Fruit fly (Drosophila melanogaster) whole organism, wandering third instar larva: Measurements from ENCODE around the gene CG9541.
A peak's percentile ranks its signal among the peaks of the same experiment; 100 is the strongest.

Experiments
- Abd-B ChIP-seq: fragments of >200 bp; optimal IDR thresholded peaks from 2 replicates; lab custom pipeline; 2017; ENCODE audit warnings: missing biosample characterization, missing genetic modification characterization
- CG32264 ChIP-seq: fragments of 200-800 bp; sonication (Bioruptor generic); optimal IDR thresholded peaks from 2 replicates; lab custom pipeline; 2016; ENCODE audit warnings: missing biosample characterization, missing genetic modification characterization
- CG9705 ChIP-seq: fragments of 200-800 bp; sonication (Bioruptor generic); optimal IDR thresholded peaks from 2 replicates; lab custom pipeline; 2018; ENCODE audit warnings: missing biosample characterization, mild to moderate bottlenecking, missing genetic modification characterization
- CrebA ChIP-seq: fragments of 200-800 bp; sonication (Bioruptor generic); optimal IDR thresholded peaks from 2 replicates; lab custom pipeline; 2016; ENCODE audit warnings: missing biosample characterization, mild to moderate bottlenecking, missing genetic modification characterization, borderline replicate concordance
- Dif ChIP-seq: fragments of 200-275, 200-300 bp; sonication (Bioruptor generic); optimal IDR thresholded peaks from 2 replicates; lab custom pipeline; 2018; ENCODE audit warnings: missing biosample characterization, missing genetic modification characterization; ENCODE audit not compliant: partially characterized antibody
- GATAd ChIP-seq: sonication (Bioruptor generic); optimal IDR thresholded peaks from 2 replicates; lab custom pipeline; 2016; ENCODE audit warnings: missing biosample characterization, missing genetic modification characterization
- HLH106 ChIP-seq: fragments of 200-800 bp; optimal IDR thresholded peaks from 3 replicates; lab custom pipeline; 2019; ENCODE audit warnings: missing biosample characterization, mild to moderate bottlenecking, missing genetic modification characterization, moderate library complexity
- Hnf4 ChIP-seq: fragments of 200-800 bp; sonication (Bioruptor generic); optimal IDR thresholded peaks from 2 replicates; lab custom pipeline; 2016; ENCODE audit warnings: missing biosample characterization, mild to moderate bottlenecking, missing genetic modification characterization
- Hr78 ChIP-seq: fragments of >200 bp; optimal IDR thresholded peaks from 2 replicates; lab custom pipeline; 2017; ENCODE audit warnings: missing biosample characterization, missing genetic modification characterization
- Hr83 ChIP-seq: fragments of 200-300 bp; sonication (Bioruptor generic); optimal IDR thresholded peaks from 2 replicates; lab custom pipeline; 2016; ENCODE audit warnings: missing biosample characterization, mild to moderate bottlenecking, missing genetic modification characterization, moderate library complexity; ENCODE audit not compliant: poor library complexity, severe bottlenecking
- Jra ChIP-seq: sonication (Bioruptor generic); optimal IDR thresholded peaks from 2 replicates; lab custom pipeline; 2016; ENCODE audit warnings: missing biosample characterization, missing genetic modification characterization
- Myc ChIP-seq: fragments of >200 bp; optimal IDR thresholded peaks from 2 replicates; lab custom pipeline; 2017
- N ChIP-seq: fragments of >200 bp; optimal IDR thresholded peaks from 2 replicates; lab custom pipeline; 2018; ENCODE audit warnings: missing biosample characterization, missing external identifiers, missing genetic modification characterization
- OdsH ChIP-seq: fragments of 200-800 bp; sonication (Bioruptor generic); optimal IDR thresholded peaks from 2 replicates; lab custom pipeline; 2016; ENCODE audit warnings: missing biosample characterization, mild to moderate bottlenecking, missing genetic modification characterization
- Rel ChIP-seq, 2 experiments: fragments of 200-800 bp; sonication (Bioruptor generic) in 1 of 2; optimal IDR thresholded peaks; 2 replicates in 1 of 2; 3 replicates in 1 of 2; lab custom pipeline; 2016 to 2019; ENCODE audit warnings: mild to moderate bottlenecking in 2 of 2, missing biosample characterization in 2 of 2, missing genetic modification characterization in 2 of 2, moderate library complexity in 1 of 2
- Sp1 ChIP-seq: fragments of 200-800 bp; sonication (Bioruptor generic); optimal IDR thresholded peaks from 3 replicates; lab custom pipeline; 2019; ENCODE audit warnings: missing biosample characterization, mild to moderate bottlenecking, missing genetic modification characterization, moderate library complexity
- Vsx2 ChIP-seq: fragments of 200-300, 225-300 bp; sonication (Bioruptor generic); optimal IDR thresholded peaks from 2 replicates; lab custom pipeline; 2018; ENCODE audit warnings: missing biosample characterization, missing genetic modification characterization; ENCODE audit not compliant: partially characterized antibody
- br ChIP-seq: fragments of 200-800 bp; sonication (Bioruptor generic); optimal IDR thresholded peaks from 2 replicates; lab custom pipeline; 2016; ENCODE audit warnings: missing biosample characterization, missing genetic modification characterization
- brk ChIP-seq: fragments of 200-800 bp; sonication (Bioruptor generic); optimal IDR thresholded peaks from 2 replicates; lab custom pipeline; 2016; ENCODE audit warnings: missing biosample characterization, mild to moderate bottlenecking, missing genetic modification characterization
- dl ChIP-seq, 2 experiments: fragments of 175-275, 200-275 bp in 1 of 2; fragments of 200-275 bp in 1 of 2; sonication (Bioruptor generic); optimal IDR thresholded peaks; lab custom pipeline; 2018; ENCODE audit warnings: mild to moderate bottlenecking in 2 of 2, missing biosample characterization in 2 of 2, missing genetic modification characterization in 2 of 2, moderate library complexity in 2 of 2; ENCODE audit not compliant: partially characterized antibody in 2 of 2, insufficient read depth in 1 of 2
- dmrt93B ChIP-seq: fragments of 200-800 bp; sonication (Bioruptor generic); optimal IDR thresholded peaks from 2 replicates; lab custom pipeline; 2018; ENCODE audit warnings: missing biosample characterization, mild to moderate bottlenecking, missing genetic modification characterization
- dsf ChIP-seq: sonication (Bioruptor generic); optimal IDR thresholded peaks from 2 replicates; lab custom pipeline; 2016; ENCODE audit warnings: missing biosample characterization, missing genetic modification characterization, borderline replicate concordance
- ey ChIP-seq: fragments of 200-800 bp; sonication (Bioruptor generic); optimal IDR thresholded peaks from 2 replicates; lab custom pipeline; 2016; ENCODE audit warnings: missing biosample characterization, missing genetic modification characterization
- foxo ChIP-seq, 2 experiments: fragments of 200-800 bp; sonication (Bioruptor generic); optimal IDR thresholded peaks; 2 replicates in 1 of 2; 3 replicates in 1 of 2; lab custom pipeline; 2016 to 2017; ENCODE audit warnings: missing biosample characterization in 2 of 2, missing genetic modification characterization in 2 of 2
- fru ChIP-seq: fragments of 200-800 bp; sonication (Bioruptor generic); optimal IDR thresholded peaks from 3 replicates; lab custom pipeline; 2016; ENCODE audit warnings: missing biosample characterization, mild to moderate bottlenecking, missing genetic modification characterization
- h ChIP-seq: fragments of 200-800 bp; sonication (Bioruptor generic); optimal IDR thresholded peaks from 3 replicates; lab custom pipeline; 2016; ENCODE audit warnings: missing biosample characterization, mild to moderate bottlenecking, missing genetic modification characterization
- lola ChIP-seq: fragments of >200 bp; optimal IDR thresholded peaks from 2 replicates; lab custom pipeline; 2017; ENCODE audit warnings: missing biosample characterization, missing genetic modification characterization
- pan ChIP-seq: fragments of >200 bp; optimal IDR thresholded peaks from 2 replicates; lab custom pipeline; 2017
- psq ChIP-seq: fragments of 200-800 bp; sonication (Bioruptor generic); optimal IDR thresholded peaks from 3 replicates; lab custom pipeline; 2017; ENCODE audit warnings: missing biosample characterization, mild to moderate bottlenecking, missing genetic modification characterization, moderate library complexity
- rgr ChIP-seq: fragments of 200-800 bp; sonication (Bioruptor generic); optimal IDR thresholded peaks from 3 replicates; lab custom pipeline; 2016; ENCODE audit warnings: missing biosample characterization, mild to moderate bottlenecking, missing genetic modification characterization
- sage ChIP-seq: fragments of 200-800 bp; sonication (Bioruptor generic); optimal IDR thresholded peaks from 2 replicates; lab custom pipeline; 2016; ENCODE audit warnings: missing biosample characterization, mild to moderate bottlenecking, missing genetic modification characterization
- sv ChIP-seq: fragments of 200-800 bp; sonication (Bioruptor generic); optimal IDR thresholded peaks from 3 replicates; lab custom pipeline; 2016; ENCODE audit warnings: missing biosample characterization, missing genetic modification characterization
- tai ChIP-seq: sonication (Bioruptor generic); optimal IDR thresholded peaks from 2 replicates; lab custom pipeline; 2016; ENCODE audit warnings: missing biosample characterization, missing genetic modification characterization
- usp ChIP-seq: fragments of >200 bp; optimal IDR thresholded peaks from 2 replicates; lab custom pipeline; 2017; ENCODE audit warnings: missing biosample characterization, missing genetic modification characterization
- woc ChIP-seq: sonication (Bioruptor generic); optimal IDR thresholded peaks from 2 replicates; lab custom pipeline; 2016; ENCODE audit warnings: missing biosample characterization, mild to moderate bottlenecking, missing genetic modification characterization

CG9541 gene

DNA sequence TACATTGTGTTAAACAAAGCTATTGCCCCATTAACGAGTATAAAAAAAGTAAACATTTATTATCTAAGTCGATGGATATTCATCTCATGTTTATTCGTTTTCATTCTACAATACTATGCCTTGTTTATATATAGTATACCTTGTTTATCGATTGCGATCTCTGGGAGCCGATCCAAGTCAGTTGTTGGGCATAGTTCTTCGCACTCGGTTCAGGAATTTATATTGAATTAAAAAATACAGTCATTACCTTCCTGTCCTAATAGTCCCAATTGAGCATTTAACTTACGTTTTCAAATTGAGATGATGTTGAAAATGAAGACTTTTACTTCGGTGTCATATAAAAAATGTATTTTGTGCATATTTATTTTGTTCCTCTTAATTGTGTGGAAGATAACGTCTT lies 10.6 kb downstream of the CG9541 start, which contains the start of gene CG32984:
Gene CG32984, plus strand, starts transcription at position 301 of the 400 bp plus-strand sequence.
- TF ChIP-seq HLH106 (tag; lab: Kevin White, UChicago) (no peak), sage (no peak), pan (lab: Kevin White, UChicago) (no peak), GATAd (GFP tag; lab: Kevin White, UChicago) (no peak), br (GFP tag; lab: Kevin White, UChicago) (no peak), Jra (GFP tag; lab: Kevin White, UChicago) (no peak), CG9705 (GFP tag; lab: Kevin White, UChicago) (no peak), usp (GFP tag; lab: Kevin White, UChicago) (no peak), N (GFP tag; lab: Kevin White, UChicago) (no peak), h (GFP tag; lab: Kevin White, UChicago) (no peak), psq (GFP tag; lab: Kevin White, UChicago) (no peak)

DNA sequence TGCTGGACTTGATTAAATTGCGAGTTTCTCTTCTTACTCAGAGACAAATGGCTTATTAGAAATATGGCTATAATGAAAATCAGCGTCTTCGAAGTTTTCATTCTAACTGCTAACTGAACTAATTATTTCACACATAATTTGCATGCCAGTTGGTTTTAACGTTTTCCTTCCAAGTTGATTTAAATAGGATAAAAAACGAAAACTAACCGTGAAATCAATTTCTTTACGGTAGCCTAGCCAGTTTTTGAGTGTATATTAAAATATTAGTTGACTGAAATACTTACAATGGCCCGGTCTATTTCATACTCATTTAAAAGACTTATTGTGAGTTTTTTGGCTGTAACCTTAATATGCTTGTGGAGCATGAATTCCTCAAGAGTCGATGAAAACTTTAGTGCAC lies 13.0 kb downstream of the CG9541 start, which contains the start of the genes CG9525 and CG32985:
Gene CG9525, minus strand, starts transcription at position 101 of the 400 bp plus-strand sequence.
Gene CG32985, plus strand, starts transcription at position 280 of the 400 bp plus-strand sequence.
- TF ChIP-seq Dif (GFP tag; lab: Kevin White, UChicago), result no peak
- no peak for TF ChIP-seq Sp1 (GFP tag; lab: Kevin White, UChicago)
- no peak for TF ChIP-seq fru (GFP tag; lab: Kevin White, UChicago)
- TF ChIP-seq Jra (GFP tag; lab: Kevin White, UChicago), result no peak
- TF ChIP-seq dsf (GFP tag; lab: Kevin White, UChicago), result no peak
- no peak for TF ChIP-seq dmrt93B (GFP tag; lab: Kevin White, UChicago)
- TF ChIP-seq sv, result no peak
- TF ChIP-seq CG9705 (GFP tag; lab: Kevin White, UChicago), result no peak
- no peak for TF ChIP-seq Hr83 (GFP tag; lab: Kevin White, UChicago)
- TF ChIP-seq Abd-B (GFP tag; lab: Kevin White, UChicago), result no peak
- no peak for TF ChIP-seq Vsx2 (GFP tag; lab: Kevin White, UChicago)
- TF ChIP-seq foxo (GFP tag; optimal IDR thresholded peaks at IDR 0.05; lab: Kevin White, UChicago), result no peak
- no peak for TF ChIP-seq Hnf4 (GFP tag; lab: Kevin White, UChicago)
- no peak for TF ChIP-seq br (GFP tag; lab: Kevin White, UChicago)
- no peak for TF ChIP-seq GATAd (GFP tag; lab: Kevin White, UChicago)
- no peak for TF ChIP-seq Rel (GFP tag; optimal IDR thresholded peaks at IDR 0.05; lab: Kevin White, UChicago)
- TF ChIP-seq Rel (tag; optimal IDR thresholded peaks at IDR 0.05; lab: Kevin White, UChicago), result no peak
- TF ChIP-seq dl (GFP tag; optimal IDR thresholded peaks at IDR 0.05; lab: Kevin White, UChicago; ENCODE audit: insufficient read depth in 1 of 2, partially characterized antibody in 2 of 2), result no peak

DNA sequence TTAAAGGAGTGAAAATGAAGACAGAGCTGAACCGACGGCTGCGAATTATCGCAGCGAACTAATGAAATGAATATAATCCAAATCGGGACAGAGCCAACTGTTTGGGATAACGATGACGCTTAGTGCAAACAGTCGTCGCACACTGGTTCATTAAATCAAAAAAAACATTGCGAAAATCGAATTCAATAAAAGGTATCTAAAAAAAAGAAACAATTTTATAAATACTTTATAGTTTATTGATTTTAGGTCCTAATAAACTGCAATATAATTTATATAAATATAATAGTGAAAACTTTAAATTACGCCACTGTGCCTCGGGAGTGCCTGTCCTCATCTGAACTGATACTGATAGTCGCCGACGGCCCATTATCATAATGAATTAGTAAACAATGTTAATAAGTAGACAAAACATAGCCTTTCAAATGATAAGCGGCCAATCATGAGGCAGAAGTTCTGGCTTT lies 16.2 kb downstream of the CG9541 start, which contains the start of gene CG31886:
Gene CG31886, minus strand, starts transcription at position 51 of the 461 bp plus-strand sequence.
- TF ChIP-seq OdsH (GFP tag; lab: Kevin White, UChicago) (no peak), br (GFP tag; lab: Kevin White, UChicago) (no peak), CG9705 (GFP tag; lab: Kevin White, UChicago) (no peak), fru (GFP tag; lab: Kevin White, UChicago) (no peak), HLH106 (tag; lab: Kevin White, UChicago) (no peak), N (GFP tag; lab: Kevin White, UChicago) (no peak)

DNA sequence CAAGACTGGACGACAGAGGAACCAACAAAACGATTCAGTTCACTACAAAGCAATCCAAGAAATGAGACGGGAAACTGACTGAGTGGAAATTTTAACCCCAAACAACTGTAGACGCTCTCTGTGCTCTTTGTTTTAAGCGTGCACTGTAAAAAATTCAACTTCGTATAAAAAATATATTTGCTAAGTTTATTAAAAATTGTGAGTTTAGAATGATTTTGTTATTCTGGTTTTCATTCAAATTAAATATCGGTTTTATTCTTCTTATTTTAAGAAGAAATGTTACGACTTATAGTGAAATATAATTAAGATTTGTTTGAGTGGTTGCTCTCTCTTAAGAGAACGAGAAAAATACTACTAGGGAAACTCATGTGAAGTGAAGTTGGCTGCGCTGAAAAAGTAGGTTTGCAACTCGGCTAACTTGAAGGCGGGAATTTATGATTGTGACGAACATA lies 17.2 kb downstream of the CG9541 start:
- TF ChIP-seq dmrt93B (GFP tag; lab: Kevin White, UChicago), result peak; percentile 40
- TF ChIP-seq foxo (GFP tag; optimal IDR thresholded peaks at IDR 0.05; lab: Kevin White, UChicago), result peak in 1 of 2 experiments; percentile 86
- peak; percentile 66 for TF ChIP-seq Hnf4 (GFP tag; lab: Kevin White, UChicago)
- peak; percentile 56 for TF ChIP-seq tai (GFP tag; lab: Kevin White, UChicago)
- no peak for TF ChIP-seq CG32264 (GFP tag; lab: Kevin White, UChicago)
- peak; percentile 77 for TF ChIP-seq OdsH (GFP tag; lab: Kevin White, UChicago)
- no peak for TF ChIP-seq pan (lab: Kevin White, UChicago)
- peak; percentile 95 for TF ChIP-seq brk (GFP tag; lab: Kevin White, UChicago)
- TF ChIP-seq CrebA (GFP tag; lab: Kevin White, UChicago), result peak; percentile 57
- TF ChIP-seq fru (GFP tag; lab: Kevin White, UChicago), result peak; percentile 93
- TF ChIP-seq Hr78, result no peak
- TF ChIP-seq HLH106 (tag; lab: Kevin White, UChicago), result peak; percentile 56
- peak; percentile 94 for TF ChIP-seq ey (GFP tag; lab: Kevin White, UChicago)
- peak; percentile 91 for TF ChIP-seq sv
- TF ChIP-seq CG9705 (GFP tag; lab: Kevin White, UChicago), result peak; percentile 3
- TF ChIP-seq psq (GFP tag; lab: Kevin White, UChicago), result peak; percentile 87
- TF ChIP-seq Hr83 (GFP tag; lab: Kevin White, UChicago), result peak; percentile 18
- TF ChIP-seq Jra (GFP tag; lab: Kevin White, UChicago), result peak; percentile 27
- TF ChIP-seq br (GFP tag; lab: Kevin White, UChicago), result peak; percentile 55
- peak; percentile 80 for TF ChIP-seq rgr
- TF ChIP-seq dl (GFP tag; optimal IDR thresholded peaks at IDR 0.05; lab: Kevin White, UChicago; ENCODE audit: insufficient read depth in 1 of 2, partially characterized antibody in 2 of 2), result no peak
- peak; percentile 13 for TF ChIP-seq woc (GFP tag; lab: Kevin White, UChicago)
- TF ChIP-seq h (GFP tag; lab: Kevin White, UChicago), result peak; percentile 79
- no peak for TF ChIP-seq Myc (lab: Kevin White, UChicago)
- TF ChIP-seq lola (GFP tag; lab: Kevin White, UChicago), result no peak
